Fruit fly (Drosophila melanogaster): ENCODE data around the gene CG14115.

- no peak for TF ChIP-seq Met (GFP tag; optimal IDR thresholded peaks at IDR 0.05)
- TF ChIP-seq CG34406 (GFP tag; optimal IDR thresholded peaks at IDR 0.05): no peak
- TF ChIP-seq CG15336 (GFP tag; IDR thresholded peaks at IDR 0.05): no peak
- no peak for TF ChIP-seq fkh (GFP tag; optimal IDR thresholded peaks at IDR 0.05)
- TF ChIP-seq spab (GFP tag; optimal IDR thresholded peaks at IDR 0.05): no peak
- TF ChIP-seq Blimp-1 (GFP tag; optimal IDR thresholded peaks at IDR 0.05): no peak
- TF ChIP-seq vri (GFP tag; optimal IDR thresholded peaks at IDR 0.05): no peak
- no peak for TF ChIP-seq Gug (GFP tag; IDR thresholded peaks at IDR 0.05)
These were observed 10.5 kb downstream of the CG14115 start for dm6 chr3L:13050675-13051202.
